Worm (Caenorhabditis elegans) whole organism, L1 larva: ENCODE data around the gene C34E10.10.

Experiments used
- C04F5.9 ChIP-seq: sonication (generic microtip); optimal IDR thresholded peaks from 2 replicates; lab custom pipeline; 2016; ENCODE audit warnings: missing genetic modification characterization, missing compliant biosample characterization
- C34B4.2 ChIP-seq: sonication (generic microtip); optimal IDR thresholded peaks from 2 replicates; lab custom pipeline; 2017; ENCODE audit warnings: mild to moderate bottlenecking, missing genetic modification characterization, missing compliant biosample characterization
- F16B12.6 ChIP-seq: fragments of 150-350 bp; optimal IDR thresholded peaks from 2 replicates; lab custom pipeline; 2014; ENCODE audit warnings: missing biosample characterization, missing genetic modification characterization
- aly-2 ChIP-seq: fragments of 150-350 bp; optimal IDR thresholded peaks from 2 replicates; lab custom pipeline; 2014; ENCODE audit warnings: missing biosample characterization, missing genetic modification characterization
- blmp-1 ChIP-seq: fragments of 150-350 bp; optimal IDR thresholded peaks from 2 replicates; lab custom pipeline; 2014; ENCODE audit warnings: missing biosample characterization, missing genetic modification characterization
- ceh-63 ChIP-seq: fragments of 200-800 bp; sonication (Bioruptor generic); optimal IDR thresholded peaks from 2 replicates; lab custom pipeline; 2018; ENCODE audit warnings: mild to moderate bottlenecking, missing genetic modification characterization, missing compliant biosample characterization
- ceh-90 ChIP-seq: sonication (generic microtip); optimal IDR thresholded peaks from 2 replicates; lab custom pipeline; 2016; ENCODE audit warnings: missing genetic modification characterization, missing compliant biosample characterization
- dsc-1 ChIP-seq: sonication (generic microtip); optimal IDR thresholded peaks from 2 replicates; lab custom pipeline; 2016; ENCODE audit warnings: mild to moderate bottlenecking, missing genetic modification characterization, missing compliant biosample characterization
- efl-1 ChIP-seq, 4 experiments: fragments of 150-350 bp; optimal IDR thresholded peaks in 3 of 4; peaks in 1 of 4; 1 replicate in 1 of 4; 2 replicates in 3 of 4; lab custom pipeline; 2014; ENCODE audit warnings: missing biosample characterization in 2 of 4, missing genetic modification characterization in 2 of 4, missing genetic modification reagents in 2 of 4
- egl-27 ChIP-seq, 2 experiments: fragments of 150-350 bp in 1 of 2; sonication (generic microtip); optimal IDR thresholded peaks; 3 replicates each; lab custom pipeline; 2017 to 2018; ENCODE audit warnings: missing biosample characterization in 2 of 2, missing genetic modification characterization in 2 of 2, missing genetic modification reagents in 2 of 2
- elt-2 ChIP-seq: sonication (generic microtip); optimal IDR thresholded peaks from 2 replicates; lab custom pipeline; 2016; ENCODE audit warnings: missing genetic modification characterization, mild to moderate bottlenecking, inconsistent platforms, missing compliant biosample characterization, missing genetic modification reagents
- ets-5 ChIP-seq: fragments of 200-800 bp; sonication (Bioruptor generic); IDR thresholded peaks from 2 replicates; pipeline ENCODE4 v1.3.6; 2022; ENCODE audit warnings: missing genetic modification characterization, missing compliant biosample characterization
- fkh-10 ChIP-seq: sonication (generic microtip); optimal IDR thresholded peaks from 2 replicates; lab custom pipeline; 2017; ENCODE audit warnings: missing biosample characterization, missing genetic modification reagents, missing genetic modification characterization
- fkh-8 ChIP-seq: sonication (generic microtip); optimal IDR thresholded peaks from 2 replicates; lab custom pipeline; 2016; ENCODE audit warnings: mild to moderate bottlenecking, missing genetic modification characterization, missing compliant biosample characterization
- hlh-17 ChIP-seq: fragments of 200-800 bp; sonication (Bioruptor generic); optimal IDR thresholded peaks from 2 replicates; lab custom pipeline; 2018; ENCODE audit warnings: missing genetic modification characterization, mild to moderate bottlenecking, missing compliant biosample characterization, moderate library complexity, borderline replicate concordance
- irx-1 ChIP-seq: sonication (generic microtip); optimal IDR thresholded peaks from 2 replicates; lab custom pipeline; 2016; ENCODE audit warnings: missing genetic modification characterization, missing compliant biosample characterization
- lin-14 ChIP-seq: fragments of 200-800 bp; sonication (Bioruptor generic); optimal IDR thresholded peaks from 2 replicates; lab custom pipeline; 2018; ENCODE audit warnings: mild to moderate bottlenecking, missing genetic modification characterization, moderate library complexity, missing compliant biosample characterization
- lin-35 ChIP-seq, 2 experiments: fragments of 150-350 bp; optimal IDR thresholded peaks; 2 replicates each; lab custom pipeline; 2014; ENCODE audit warnings: missing biosample characterization in 2 of 2, missing genetic modification characterization in 2 of 2, missing genetic modification reagents in 2 of 2
- lsy-2 ChIP-seq, 2 experiments: fragments of 150-350 bp; optimal IDR thresholded peaks; 2 replicates each; lab custom pipeline; 2014; ENCODE audit warnings: missing biosample characterization in 2 of 2, missing genetic modification characterization in 2 of 2
- mep-1 ChIP-seq: fragments of 150-350 bp; optimal IDR thresholded peaks from 2 replicates; lab custom pipeline; 2014; ENCODE audit warnings: missing biosample characterization, missing genetic modification characterization
- nhr-12 ChIP-seq: sonication (generic microtip); optimal IDR thresholded peaks from 2 replicates; lab custom pipeline; 2017; ENCODE audit warnings: missing biosample characterization, missing genetic modification characterization
- nhr-20 ChIP-seq: sonication (generic microtip); optimal IDR thresholded peaks from 2 replicates; lab custom pipeline; 2016; ENCODE audit warnings: mild to moderate bottlenecking, missing genetic modification characterization, missing compliant biosample characterization
- nhr-76 ChIP-seq: sonication (generic microtip); optimal IDR thresholded peaks from 2 replicates; lab custom pipeline; 2017; ENCODE audit warnings: missing biosample characterization, missing genetic modification characterization
- nhr-90 ChIP-seq: sonication (generic microtip); optimal IDR thresholded peaks from 2 replicates; lab custom pipeline; 2016; ENCODE audit warnings: mild to moderate bottlenecking, missing genetic modification characterization, missing compliant biosample characterization; ENCODE audit not compliant: poor library complexity
- pag-3 ChIP-seq: sonication (generic microtip); optimal IDR thresholded peaks from 2 replicates; lab custom pipeline; 2017; ENCODE audit warnings: missing genetic modification characterization, mild to moderate bottlenecking, missing compliant biosample characterization, antibody characterized with exemption, borderline replicate concordance; ENCODE audit not compliant: insufficient read depth
- pax-3 ChIP-seq: fragments of 200-800 bp; sonication (Bioruptor generic); optimal IDR thresholded peaks from 2 replicates; lab custom pipeline; 2018; ENCODE audit warnings: mild to moderate bottlenecking, missing genetic modification characterization, moderate library complexity, missing compliant biosample characterization
- pqm-1 ChIP-seq: sonication (generic microtip); optimal IDR thresholded peaks from 3 replicates; lab custom pipeline; 2017; ENCODE audit warnings: missing biosample characterization, missing genetic modification characterization
- skn-1 ChIP-seq: fragments of 150-350 bp; optimal IDR thresholded peaks from 2 replicates; lab custom pipeline; 2014; ENCODE audit warnings: missing biosample characterization, missing genetic modification characterization
- snu-23 ChIP-seq: sonication (generic microtip); optimal IDR thresholded peaks from 2 replicates; lab custom pipeline; 2016; ENCODE audit warnings: missing genetic modification characterization, missing compliant biosample characterization
- tbx-2 ChIP-seq: sonication (generic microtip); optimal IDR thresholded peaks from 2 replicates; lab custom pipeline; 2016; ENCODE audit warnings: missing genetic modification characterization, missing compliant biosample characterization
- tlp-1 ChIP-seq: fragments of 150-350 bp; optimal IDR thresholded peaks from 2 replicates; lab custom pipeline; 2014; ENCODE audit warnings: missing biosample characterization, missing genetic modification characterization
- unc-62 ChIP-seq: fragments of 150-350 bp; optimal IDR thresholded peaks from 2 replicates; lab custom pipeline; 2014; ENCODE audit warnings: missing biosample characterization, missing genetic modification reagents, missing genetic modification characterization
- unc-98 ChIP-seq: fragments of 200-800 bp; sonication (Bioruptor generic); IDR thresholded peaks from 2 replicates; pipeline ENCODE4 v1.3.6; 2022; ENCODE audit warnings: missing genetic modification characterization, missing compliant biosample characterization
- ztf-4 ChIP-seq: fragments of 150-350 bp; optimal IDR thresholded peaks from 2 replicates; lab custom pipeline; 2014; ENCODE audit warnings: missing biosample characterization, missing genetic modification characterization

The C34E10.10 gene

ce11 chrIII:5273396-5273857 lies 45.7 kb upstream of the C34E10.10 start, which contains the start of gene ztf-8 (continued):
- no peak for TF ChIP-seq tlp-1 (tag; lab: Kevin White, UChicago)
- TF ChIP-seq tbx-2 (tag; lab: Kevin White, UChicago) = no peak
- TF ChIP-seq snu-23 (GFP tag; lab: Kevin White, UChicago) = peak; percentile 24
- TF ChIP-seq mep-1 (tag; lab: Kevin White, UChicago) = peak; percentile 40
- no peak for TF ChIP-seq lin-14
- no peak for TF ChIP-seq pqm-1

- TF ChIP-seq ceh-90 (tag; lab: Kevin White, UChicago) (no peak), nhr-76 (tag; lab: Kevin White, UChicago) (no peak), irx-1 (tag; lab: Kevin White, UChicago) (no peak), ztf-4 (tag; lab: Kevin White, UChicago) (no peak), fkh-8 (tag; lab: Kevin White, UChicago) (no peak), pag-3 (tag; lab: Kevin White, UChicago) (no peak), F16B12.6 (tag; lab: Kevin White, UChicago) (no peak)
Measured at ce11 chrIII:5269814-5270213, 42.1 kb upstream of the C34E10.10 start, which contains the start of gene ZC395.4. Gene ZC395.4, plus strand, starts transcription at chrIII:5270114.

ce11 chrIII:5268486-5268885 lies 40.8 kb upstream of the C34E10.10 start:
- TF ChIP-seq lin-35 (GFP tag; optimal IDR thresholded peaks at IDR 0.05; lab: Kevin White, UChicago) (peak in 1 of 2 experiments; percentile 47), efl-1 (optimal IDR thresholded peaks at IDR 0.05; lab: Kevin White, UChicago) (no peak), efl-1 (GFP tag; optimal IDR thresholded peaks at IDR 0.05 in 1 of 2; lab: Kevin White, UChicago) (peak in 1 of 2 experiments; percentile 69), blmp-1 (tag; lab: Kevin White, UChicago) (no peak), lsy-2 (tag; optimal IDR thresholded peaks at IDR 0.05; lab: Kevin White, UChicago) (peak; percentile 8), elt-2 (tag; lab: Kevin White, UChicago) (peak; percentile 6), unc-62 (no peak)

- TF ChIP-seq lin-14 = no peak
- no peak for TF ChIP-seq ceh-63 (GFP tag; lab: Kevin White, UChicago)
- TF ChIP-seq lin-35 (GFP tag; optimal IDR thresholded peaks at IDR 0.05; lab: Kevin White, UChicago) = peak in 1 of 2 experiments; percentile 34
- no peak for TF ChIP-seq skn-1 (tag; lab: Kevin White, UChicago)
- peak; percentile 16 for TF ChIP-seq blmp-1 (tag; lab: Kevin White, UChicago)
- no peak for TF ChIP-seq C04F5.9 (tag; lab: Kevin White, UChicago)
- TF ChIP-seq C34B4.2 (tag; lab: Kevin White, UChicago) = no peak
- no peak for TF ChIP-seq egl-27 (tag; optimal IDR thresholded peaks at IDR 0.05; lab: Kevin White, UChicago)
- TF ChIP-seq snu-23 (GFP tag; lab: Kevin White, UChicago) = peak; percentile 8
- TF ChIP-seq elt-2 (tag; lab: Kevin White, UChicago) = peak; percentile 69
- TF ChIP-seq hlh-17 (GFP tag; lab: Kevin White, UChicago) = no peak
- peak; percentile 28 for TF ChIP-seq nhr-20
- no peak for TF ChIP-seq ets-5 (GFP tag; lab: Robert Waterston, UW)
- no peak for TF ChIP-seq dsc-1 (tag; lab: Kevin White, UChicago)
- no peak for TF ChIP-seq fkh-10 (GFP tag; lab: Kevin White, UChicago)
- TF ChIP-seq nhr-90 (tag; lab: Kevin White, UChicago) = peak; percentile 14
- TF ChIP-seq efl-1 (optimal IDR thresholded peaks at IDR 0.05; lab: Kevin White, UChicago) = no peak
- peak in 1 of 2 experiments; percentile 52 for TF ChIP-seq efl-1 (GFP tag; optimal IDR thresholded peaks at IDR 0.05 in 1 of 2; lab: Kevin White, UChicago)
- no peak for TF ChIP-seq unc-98 (GFP tag; lab: Robert Waterston, UW)
- no peak for TF ChIP-seq nhr-12
- no peak for TF ChIP-seq nhr-76 (tag; lab: Kevin White, UChicago)
- TF ChIP-seq aly-2 = no peak
- peak in 1 of 2 experiments; percentile 24 for TF ChIP-seq lsy-2 (tag; optimal IDR thresholded peaks at IDR 0.05; lab: Kevin White, UChicago)
- no peak for TF ChIP-seq pax-3
Measured at ce11 chrIII:5267217-5267906, 39.7 kb upstream of the C34E10.10 start, which contains the start of gene ZC395.5. Gene ZC395.5, plus strand, starts transcription at chrIII:5267848.
